Fruit fly (Drosophila melanogaster) whole organism, embryonic: ENCODE results near the gene CG42538.

Experiments
- B-H1 ChIP-seq: fragments of 200-800 bp; sonication (Bioruptor generic); IDR thresholded peaks from 3 replicates; pipeline ENCODE4 v1.3.6; 2022; ENCODE audit warnings: missing biosample characterization, missing genetic modification characterization
- CG1024 ChIP-seq: fragments of 200-800 bp; sonication (Bioruptor generic); IDR thresholded peaks from 2 replicates; pipeline ENCODE4 v1.3.6; 2022; ENCODE audit warnings: missing biosample characterization, missing genetic modification characterization
- CG10274 ChIP-seq: fragments of 200-800 bp; sonication (Bioruptor generic); optimal IDR thresholded peaks from 3 replicates; lab custom pipeline; 2017; ENCODE audit warnings: missing biosample characterization, mild to moderate bottlenecking, missing genetic modification characterization
- CG11696 ChIP-seq: fragments of 200-800 bp; sonication (Bioruptor generic); IDR thresholded peaks from 2 replicates; pipeline ENCODE4 v1.3.6; 2022; ENCODE audit warnings: missing biosample characterization, missing genetic modification characterization
- CG12299 ChIP-seq: fragments of 200-800 bp; sonication (Bioruptor generic); optimal IDR thresholded peaks from 2 replicates; lab custom pipeline; 2018; ENCODE audit warnings: missing biosample characterization, mild to moderate bottlenecking, missing genetic modification characterization
- CG12659 ChIP-seq: fragments of 200-800 bp; sonication (Bioruptor generic); optimal IDR thresholded peaks from 3 replicates; lab custom pipeline; 2017; ENCODE audit warnings: mild to moderate bottlenecking, missing biosample characterization, missing genetic modification reagents, missing genetic modification characterization
- CG16779 ChIP-seq: fragments of 200-800 bp; sonication (Bioruptor generic); IDR thresholded peaks from 2 replicates; pipeline ENCODE4 v1.3.6; 2022; ENCODE audit warnings: missing biosample characterization, missing genetic modification characterization
- CG16815 ChIP-seq: fragments of 200-800 bp; sonication (Bioruptor generic); optimal IDR thresholded peaks from 3 replicates; lab custom pipeline; 2017; ENCODE audit warnings: missing biosample characterization, mild to moderate bottlenecking, missing genetic modification characterization
- CG2116 ChIP-seq: fragments of 200-800 bp; sonication (Bioruptor generic); optimal IDR thresholded peaks from 3 replicates; lab custom pipeline; 2018; ENCODE audit warnings: missing biosample characterization, mild to moderate bottlenecking, missing genetic modification characterization
- CG31388 ChIP-seq: fragments of 200-800 bp; sonication (Bioruptor generic); optimal IDR thresholded peaks from 2 replicates; lab custom pipeline; 2016; ENCODE audit warnings: missing biosample characterization, missing genetic modification characterization
- CG3163 ChIP-seq: fragments of 200-800 bp; sonication (Bioruptor generic); optimal IDR thresholded peaks from 3 replicates; lab custom pipeline; 2016; ENCODE audit warnings: missing biosample characterization, missing genetic modification characterization
- CG33557 ChIP-seq: fragments of 200-800 bp; sonication (Bioruptor generic); optimal IDR thresholded peaks from 2 replicates; lab custom pipeline; 2019; ENCODE audit warnings: missing biosample characterization, mild to moderate bottlenecking, missing genetic modification characterization, moderate library complexity
- CG4360 ChIP-seq: fragments of 200-800 bp; sonication (Bioruptor generic); IDR thresholded peaks from 2 replicates; pipeline ENCODE4 v1.3.6; 2022; ENCODE audit warnings: missing biosample characterization, missing genetic modification characterization
- CG4820 ChIP-seq: fragments of 200-800 bp; sonication (Bioruptor generic); optimal IDR thresholded peaks from 3 replicates; lab custom pipeline; 2016; ENCODE audit warnings: missing biosample characterization, missing genetic modification characterization
- CG5953 ChIP-seq: fragments of 200-800 bp; sonication (Bioruptor generic); IDR thresholded peaks from 2 replicates; pipeline ENCODE4 v1.3.6; 2022; ENCODE audit warnings: missing biosample characterization, missing genetic modification characterization
- CG7928 ChIP-seq: fragments of 200-800 bp; sonication (Bioruptor generic); optimal IDR thresholded peaks from 2 replicates; lab custom pipeline; 2017; ENCODE audit warnings: missing biosample characterization, mild to moderate bottlenecking, missing genetic modification characterization
- CG8388 ChIP-seq: fragments of 200-800 bp; sonication (Bioruptor generic); optimal IDR thresholded peaks from 2 replicates; lab custom pipeline; 2019; ENCODE audit warnings: missing biosample characterization, mild to moderate bottlenecking, missing genetic modification characterization, moderate library complexity
- CG9215 ChIP-seq: fragments of 200-800 bp; sonication (Bioruptor generic); IDR thresholded peaks from 2 replicates; pipeline ENCODE4 v1.3.6; 2022; ENCODE audit warnings: missing biosample characterization, missing genetic modification characterization
- CG9437 ChIP-seq: fragments of 200-800 bp; sonication (Bioruptor generic); optimal IDR thresholded peaks from 2 replicates; lab custom pipeline; 2018; ENCODE audit warnings: missing biosample characterization, mild to moderate bottlenecking, missing genetic modification characterization
- Camta ChIP-seq: fragments of 200-800 bp; sonication (Bioruptor generic); optimal IDR thresholded peaks from 2 replicates; lab custom pipeline; 2016; ENCODE audit warnings: missing biosample characterization, missing genetic modification characterization
- D ChIP-seq, 2 experiments: fragments of 200-800 bp in 1 of 2; fragments of >200 bp in 1 of 2; sonication (Bioruptor generic) in 1 of 2; optimal IDR thresholded peaks; 2 replicates in 1 of 2; 3 replicates in 1 of 2; lab custom pipeline; 2017; ENCODE audit warnings: mild to moderate bottlenecking in 1 of 2, missing biosample characterization in 1 of 2, missing genetic modification characterization in 1 of 2, missing genetic modification reagents in 1 of 2
- Gsc ChIP-seq: fragments of 200-800 bp; sonication (Bioruptor generic); IDR thresholded peaks from 2 replicates; pipeline ENCODE4 v1.3.6; 2022; ENCODE audit warnings: missing biosample characterization, missing genetic modification characterization
- HmgD ChIP-seq: fragments of 200-800 bp; sonication (Bioruptor generic); optimal IDR thresholded peaks from 3 replicates; lab custom pipeline; 2016; ENCODE audit warnings: missing biosample characterization, missing genetic modification characterization
- MBD-R2 ChIP-seq: fragments of 200-800 bp; sonication (Bioruptor generic); IDR thresholded peaks from 2 replicates; pipeline ENCODE4 v1.3.6; 2022; ENCODE audit warnings: missing biosample characterization, missing genetic modification characterization
- NC2β ChIP-seq: fragments of 200-800 bp; sonication (Bioruptor generic); optimal IDR thresholded peaks from 2 replicates; lab custom pipeline; 2016; ENCODE audit warnings: missing biosample characterization, missing genetic modification characterization
- Rfx ChIP-seq: fragments of 200-800 bp; sonication (Bioruptor generic); IDR thresholded peaks from 2 replicates; pipeline ENCODE4 v1.3.6; 2022; ENCODE audit warnings: missing biosample characterization, missing genetic modification characterization
- Sox102F ChIP-seq: fragments of 200-800 bp; sonication (Bioruptor generic); optimal IDR thresholded peaks from 2 replicates; lab custom pipeline; 2018; ENCODE audit warnings: missing biosample characterization, mild to moderate bottlenecking, missing genetic modification characterization, moderate library complexity
- Spps ChIP-seq: fragments of 200-800 bp; sonication (Bioruptor generic); optimal IDR thresholded peaks from 2 replicates; lab custom pipeline; 2018; ENCODE audit warnings: missing biosample characterization, mild to moderate bottlenecking, missing genetic modification characterization
- Sry-δ ChIP-seq: fragments of 200-800 bp; sonication (Bioruptor generic); optimal IDR thresholded peaks from 2 replicates; lab custom pipeline; 2016; ENCODE audit warnings: missing biosample characterization, missing genetic modification characterization
- aop ChIP-seq: fragments of 200-800 bp; sonication (Bioruptor generic); IDR thresholded peaks from 2 replicates; pipeline ENCODE4 v1.3.6; 2022; ENCODE audit warnings: missing biosample characterization, missing genetic modification characterization
- ato ChIP-seq: fragments of 200-800 bp; sonication (Bioruptor generic); IDR thresholded peaks from 2 replicates; pipeline ENCODE4 v1.3.6; 2022; ENCODE audit warnings: missing biosample characterization, missing genetic modification characterization; ENCODE audit not compliant: partially characterized antibody
- bcd ChIP-seq: fragments of 200-800 bp; sonication (Bioruptor generic); optimal IDR thresholded peaks from 2 replicates; lab custom pipeline; 2017; ENCODE audit warnings: missing biosample characterization, mild to moderate bottlenecking, missing genetic modification characterization
- croc ChIP-seq: fragments of 200-800 bp; sonication (Bioruptor generic); conservative IDR thresholded peaks from 3 replicates; pipeline ENCODE4 v1.3.6; 2022; ENCODE audit warnings: missing biosample characterization, missing genetic modification characterization
- danr ChIP-seq: fragments of 200-800 bp; sonication (Bioruptor generic); IDR thresholded peaks from 2 replicates; pipeline ENCODE4 v1.3.6; 2022; ENCODE audit warnings: missing biosample characterization, missing genetic modification characterization
- dm ChIP-seq: fragments of 200-800 bp; sonication (Bioruptor generic); optimal IDR thresholded peaks from 3 replicates; lab custom pipeline; 2016; ENCODE audit warnings: missing biosample characterization, missing genetic modification characterization
- dpn ChIP-seq, 2 experiments: fragments of 200-800 bp; sonication (Bioruptor generic); optimal IDR thresholded peaks; 3 replicates each; lab custom pipeline; 2016; ENCODE audit warnings: missing biosample characterization in 2 of 2, missing genetic modification characterization in 2 of 2
- fd102C ChIP-seq: fragments of 200-800 bp; sonication (Bioruptor generic); optimal IDR thresholded peaks from 2 replicates; lab custom pipeline; 2018; ENCODE audit warnings: missing biosample characterization, mild to moderate bottlenecking, missing genetic modification characterization, moderate library complexity
- fd3F ChIP-seq: fragments of 200-800 bp; sonication (Bioruptor generic); optimal IDR thresholded peaks from 2 replicates; lab custom pipeline; 2018; ENCODE audit warnings: missing biosample characterization, mild to moderate bottlenecking, missing genetic modification characterization, moderate library complexity
- gce ChIP-seq: fragments of 200-800 bp; sonication (Bioruptor generic); IDR thresholded peaks from 3 replicates; pipeline ENCODE4 v1.3.6; 2022; ENCODE audit warnings: missing biosample characterization, missing genetic modification characterization
- grau ChIP-seq: fragments of 200-800 bp; optimal IDR thresholded peaks from 3 replicates; lab custom pipeline; 2019; ENCODE audit warnings: missing biosample characterization, mild to moderate bottlenecking, missing genetic modification characterization, moderate library complexity
- gsb-n ChIP-seq: fragments of 200-800 bp; sonication (Bioruptor generic); optimal IDR thresholded peaks from 3 replicates; lab custom pipeline; 2018; ENCODE audit warnings: missing biosample characterization, mild to moderate bottlenecking, missing genetic modification characterization
- gt ChIP-seq: fragments of 200-800 bp; sonication (Bioruptor generic); IDR thresholded peaks from 2 replicates; pipeline ENCODE4 v1.3.6; 2022; ENCODE audit warnings: missing biosample characterization, missing genetic modification characterization
- ind ChIP-seq: fragments of 200-800 bp; sonication (Bioruptor generic); optimal IDR thresholded peaks from 3 replicates; lab custom pipeline; 2016; ENCODE audit warnings: missing biosample characterization, missing genetic modification characterization
- luna ChIP-seq: fragments of 200-800 bp; sonication (Bioruptor generic); optimal IDR thresholded peaks from 2 replicates; lab custom pipeline; 2016; ENCODE audit warnings: missing biosample characterization, missing genetic modification characterization
- run ChIP-seq: fragments of 200-800 bp; sonication (Bioruptor generic); optimal IDR thresholded peaks from 3 replicates; lab custom pipeline; 2018; ENCODE audit warnings: missing biosample characterization, mild to moderate bottlenecking, missing genetic modification characterization
- sisA ChIP-seq: fragments of 200-800 bp; sonication (Bioruptor generic); IDR thresholded peaks from 2 replicates; pipeline ENCODE4 v1.3.6; 2022; ENCODE audit warnings: missing biosample characterization, missing genetic modification characterization
- toy ChIP-seq: fragments of 200-800 bp; sonication (Bioruptor generic); IDR thresholded peaks from 2 replicates; pipeline ENCODE4 v1.3.6; 2022; ENCODE audit warnings: missing biosample characterization, missing genetic modification characterization
- usp ChIP-seq: fragments of >200 bp; optimal IDR thresholded peaks from 2 replicates; lab custom pipeline; 2017; ENCODE audit warnings: missing biosample characterization, missing genetic modification characterization
- vvl ChIP-seq: fragments of 200-800 bp; sonication (Bioruptor generic); IDR thresholded peaks from 2 replicates; pipeline ENCODE4 v1.3.6; 2022; ENCODE audit warnings: missing biosample characterization, missing genetic modification characterization
- zen ChIP-seq: fragments of 200-800 bp; sonication (Bioruptor generic); optimal IDR thresholded peaks from 3 replicates; lab custom pipeline; 2018; ENCODE audit warnings: missing biosample characterization, mild to moderate bottlenecking, missing genetic modification characterization, moderate library complexity

CG42538 gene

dm6 chr3L:16037048-16037477 is 2.7 kb downstream of the CG42538 start (continued):
- TF ChIP-seq danr (0 out of 2 replicates have a peak, but pooled peaks have one; percentile 14), CG8388 (GFP tag; lab: Kevin White, UChicago) (peak; percentile 68), Camta (peak; percentile 59), sisA (peak; percentile 81), grau (tag; lab: Kevin White, UChicago) (peak; percentile 76), CG10274 (GFP tag; lab: Kevin White, UChicago) (peak; percentile 50), CG4820 (GFP tag; lab: Kevin White, UChicago) (peak; percentile 55), fd3F (GFP tag; lab: Kevin White, UChicago) (peak; percentile 47), ato (GFP tag; lab: Robert Waterston, UW) (peak; percentile 65; the same call in 1 of the 2 replicates), CG11696 (GFP tag; lab: Robert Waterston, UW) (peak; percentile 66), CG16779 (GFP tag; lab: Robert Waterston, UW) (0 out of 2 replicates have a peak, but pooled peaks have one; percentile 80), CG1024 (GFP tag; lab: Robert Waterston, UW) (peak; percentile 63; the same call in 1 of the 2 replicates), croc (peak; percentile 24; the same call in 1 of the 3 replicates), Sox102F (GFP tag; lab: Kevin White, UChicago) (peak; percentile 67), vvl (GFP tag; lab: Robert Waterston, UW) (peak; percentile 95), CG12659 (peak; percentile 79), ind (GFP tag; lab: Kevin White, UChicago) (peak; percentile 73), gsb-n (tag; lab: Kevin White, UChicago) (peak; percentile 56), CG2116 (GFP tag; lab: Kevin White, UChicago) (peak; percentile 95), toy (GFP tag; lab: Robert Waterston, UW) (0 out of 2 replicates have a peak, but pooled peaks have one; percentile 26), CG33557 (GFP tag; lab: Kevin White, UChicago) (peak; percentile 23), dm (GFP tag; lab: Kevin White, UChicago) (peak; percentile 36), dpn (GFP tag; optimal IDR thresholded peaks at IDR 0.05; lab: Kevin White, UChicago) (peak; percentile 77 to 83), CG5953 (peak; percentile 70; the same call in 1 of the 2 replicates), zen (tag; lab: Kevin White, UChicago) (peak; percentile 75), CG4360 (GFP tag; lab: Robert Waterston, UW) (no peak), HmgD (GFP tag; lab: Kevin White, UChicago) (peak; percentile 72), CG16815 (GFP tag; lab: Kevin White, UChicago) (peak; percentile 39), CG31388 (GFP tag; lab: Kevin White, UChicago) (no peak), CG9437 (GFP tag; lab: Kevin White, UChicago) (peak; percentile 53), Spps (peak; percentile 60), NC2β (GFP tag; lab: Kevin White, UChicago) (peak; percentile 66), CG9215 (GFP tag; lab: Robert Waterston, UW) (peak; percentile 60), CG12299 (tag; lab: Kevin White, UChicago) (peak; percentile 62), D (optimal IDR thresholded peaks at IDR 0.05; lab: Kevin White, UChicago) (no peak), D (GFP tag; optimal IDR thresholded peaks at IDR 0.05; lab: Kevin White, UChicago) (peak; percentile 44), CG3163 (GFP tag; lab: Kevin White, UChicago) (peak; percentile 41), Rfx (GFP tag; lab: Robert Waterston, UW) (peak; percentile 91), luna (peak; percentile 79), usp (GFP tag; lab: Kevin White, UChicago) (no peak), aop (no peak), B-H1 (GFP tag; lab: Robert Waterston, UW) (peak; percentile 76; the same call in 2 of the 3 replicates), CG7928 (GFP tag; lab: Kevin White, UChicago) (peak; percentile 37), Gsc (GFP tag; lab: Robert Waterston, UW) (no peak), run (peak; percentile 67), MBD-R2 (GFP tag; lab: Robert Waterston, UW) (peak; percentile 75; the same call in 1 of the 2 replicates), gce (GFP tag; lab: Robert Waterston, UW) (peak; percentile 74; the same call in 2 of the 3 replicates), Sry-δ (GFP tag; lab: Kevin White, UChicago) (peak; percentile 77), bcd (peak; percentile 72), gt (GFP tag; lab: Robert Waterston, UW) (no peak), fd102C (GFP tag; lab: Kevin White, UChicago) (peak; percentile 26)
